Worm (Caenorhabditis elegans): ENCODE results near the gene ced-7.

The ced-7 gene

DNA sequence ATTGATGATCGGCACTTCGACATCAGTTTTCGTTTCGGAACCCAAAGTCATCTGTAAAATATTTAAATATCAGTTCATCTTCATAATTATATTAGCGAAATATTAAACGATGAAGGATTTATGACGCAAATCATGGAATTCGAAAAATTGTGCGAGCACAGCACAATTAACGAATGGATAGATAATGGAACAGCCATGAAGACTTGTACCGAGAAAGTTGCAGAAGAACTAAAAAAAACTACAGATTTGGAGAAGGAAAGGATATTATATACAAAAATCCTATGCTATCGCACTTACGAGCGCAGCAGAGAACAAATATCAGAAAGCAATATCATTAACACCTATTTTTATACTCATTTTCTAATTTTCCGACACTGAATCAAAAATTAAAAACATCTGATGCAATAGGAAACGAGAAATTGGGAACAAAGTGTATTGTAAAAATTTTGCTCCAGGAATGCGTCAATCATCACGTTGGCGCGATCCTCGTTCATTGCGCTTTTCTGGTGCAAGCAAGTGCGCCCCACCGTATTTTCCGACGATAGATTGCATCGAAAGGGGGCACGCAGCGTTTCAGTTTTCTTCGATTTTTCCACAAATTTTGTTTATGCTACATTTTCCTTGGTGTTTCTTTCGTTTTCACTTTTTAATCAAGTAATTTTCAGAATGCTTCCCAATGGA is 58.3 kb downstream of the ced-7 start, which contains the start of the genes clu-1 and prp-40 (continued):
- TF ChIP-seq nhr-11 (tag; optimal IDR thresholded peaks at IDR 0.05) (peak; percentile 63), ceh-28 (tag; optimal IDR thresholded peaks at IDR 0.05) (peak; percentile 76), daf-12 (tag; optimal IDR thresholded peaks at IDR 0.05) (no peak), ztf-4 (tag; optimal IDR thresholded peaks at IDR 0.05) (peak; percentile 50), fkh-2 (tag; optimal IDR thresholded peaks at IDR 0.05) (no peak), snpc-4 (tag; optimal IDR thresholded peaks at IDR 0.05) (peak; percentile 90), mdl-1 (tag; optimal IDR thresholded peaks at IDR 0.05) (no peak), lin-39 (tag; optimal IDR thresholded peaks at IDR 0.05) (peak; percentile 90), ztf-11 (tag; optimal IDR thresholded peaks at IDR 0.05) (no peak), aly-2 (tag; optimal IDR thresholded peaks at IDR 0.05) (no peak)

Data from whole organism, L3 larva.